Fruit fly (Drosophila melanogaster): ENCODE results near the gene CG14301.

CG14301 gene

dm6 chr3R:18677500-18677940 lies 36.3 kb upstream of the CG14301 start, which contains the start of the genes dind and CG7706 (continued):
- no peak for TF ChIP-seq CG1647 (GFP tag; optimal IDR thresholded peaks at IDR 0.05)
- TF ChIP-seq chif (GFP tag; optimal IDR thresholded peaks at IDR 0.05) = peak in 1 of 2 experiments; percentile 8
- TF ChIP-seq CG3847 (GFP tag; IDR thresholded peaks at IDR 0.05) = peak; percentile 38; the same call in 1 of the 2 replicates
- peak; percentile 69 for TF ChIP-seq scrt (GFP tag; optimal IDR thresholded peaks at IDR 0.05)
- TF ChIP-seq CG7745 (tag; optimal IDR thresholded peaks at IDR 0.05) = peak; percentile 78
- no peak for TF ChIP-seq CG4328 (GFP tag; optimal IDR thresholded peaks at IDR 0.05)
- TF ChIP-seq YL-1 (GFP tag; optimal IDR thresholded peaks at IDR 0.05) = peak; percentile 50
- TF ChIP-seq CG2116 (GFP tag; optimal IDR thresholded peaks at IDR 0.05) = peak; percentile 54
- no peak for TF ChIP-seq jumu (GFP tag; optimal IDR thresholded peaks at IDR 0.05)
- peak; percentile 85 for TF ChIP-seq Sry-β (GFP tag; optimal IDR thresholded peaks at IDR 0.05)
- TF ChIP-seq CG10267 (tag; optimal IDR thresholded peaks at IDR 0.05) = peak; percentile 90
- TF ChIP-seq pb (GFP tag; optimal IDR thresholded peaks at IDR 0.05) = no peak
- TF ChIP-seq CG15696 (tag; optimal IDR thresholded peaks at IDR 0.05) = no peak
- TF ChIP-seq sd (tag; optimal IDR thresholded peaks at IDR 0.05) = peak; percentile 93
- TF ChIP-seq HmgZ (tag; optimal IDR thresholded peaks at IDR 0.05) = peak; percentile 15
- peak; percentile 23 for TF ChIP-seq Max (GFP tag; optimal IDR thresholded peaks at IDR 0.05)
- TF ChIP-seq slbo (GFP tag; IDR thresholded peaks at IDR 0.05) = peak; percentile 42; the same call in 1 of the 2 replicates
- peak; percentile 86 for TF ChIP-seq ssp (GFP tag; IDR thresholded peaks at IDR 0.05)
- peak; percentile 32 to 89 for TF ChIP-seq crp (GFP tag; optimal IDR thresholded peaks at IDR 0.05)
- TF ChIP-seq CG4282 (GFP tag; optimal IDR thresholded peaks at IDR 0.05) = no peak
- TF ChIP-seq odd (GFP tag; optimal IDR thresholded peaks at IDR 0.05) = no peak
- TF ChIP-seq nerfin-1 (tag; optimal IDR thresholded peaks at IDR 0.05) = peak; percentile 99
- peak; percentile 86 for TF ChIP-seq CG30020 (tag; optimal IDR thresholded peaks at IDR 0.05)
- TF ChIP-seq ab (GFP tag; optimal IDR thresholded peaks at IDR 0.05) = no peak
- peak; percentile 33 for TF ChIP-seq CG2120 (GFP tag; optimal IDR thresholded peaks at IDR 0.05)
- TF ChIP-seq CG13424 (tag; optimal IDR thresholded peaks at IDR 0.05) = no peak
- TF ChIP-seq ftz-f1 (GFP tag; optimal IDR thresholded peaks at IDR 0.05) = peak; percentile 26
- peak; percentile 9 for TF ChIP-seq CG15514 (GFP tag; optimal IDR thresholded peaks at IDR 0.05)
- peak; percentile 45; the same call in 1 of the 2 replicates for TF ChIP-seq CG6689 (GFP tag; IDR thresholded peaks at IDR 0.05)

- TF ChIP-seq E2f1 (GFP tag; IDR thresholded peaks at IDR 0.05) (no peak), z (GFP tag; IDR thresholded peaks at IDR 0.05) (0 out of 3 replicates have a peak, but pooled peaks have one; percentile 6), Hr78 (GFP tag; optimal IDR thresholded peaks at IDR 0.05) (peak in 1 of 2 experiments; percentile 30), D19B (GFP tag; optimal IDR thresholded peaks at IDR 0.05) (no peak), sima (GFP tag; optimal IDR thresholded peaks at IDR 0.05) (no peak), HmgZ (tag; optimal IDR thresholded peaks at IDR 0.05) (peak; percentile 41), sd (tag; optimal IDR thresholded peaks at IDR 0.05) (peak; percentile 94), lab (GFP tag; optimal IDR thresholded peaks at IDR 0.05) (peak; percentile 29), exex (tag; optimal IDR thresholded peaks at IDR 0.05) (peak; percentile 62), mirr (GFP tag; optimal IDR thresholded peaks at IDR 0.05) (peak; percentile 0), CG17568 (GFP tag; optimal IDR thresholded peaks at IDR 0.05) (no peak), grn (GFP tag; optimal IDR thresholded peaks at IDR 0.05) (peak; percentile 4), CG11695 (GFP tag; IDR thresholded peaks at IDR 0.05) (peak; percentile 13; the same call in 1 of the 3 replicates), CG31365 (tag; optimal IDR thresholded peaks at IDR 0.05) (peak; percentile 2), sug (tag; optimal IDR thresholded peaks at IDR 0.05) (peak; percentile 16), GATAe (GFP tag; conservative IDR thresholded peaks at IDR 0.05) (peak; percentile 71; the same call in 1 of the 2 replicates), CG34376 (GFP tag; optimal IDR thresholded peaks at IDR 0.05) (peak; percentile 11), Jarid2 (GFP tag; optimal IDR thresholded peaks at IDR 0.05) (peak; percentile 50), Six4 (GFP tag; optimal IDR thresholded peaks at IDR 0.05) (no peak), pb (GFP tag; optimal IDR thresholded peaks at IDR 0.05) (no peak), B-H2 (GFP tag; optimal IDR thresholded peaks at IDR 0.05) (peak; percentile 1), Med (GFP tag) (peak; percentile 39)
Observed at dm6 chr3R:18671112-18671729, 30.0 kb upstream of the CG14301 start, which contains the start of gene CG31230. Gene CG31230 (plus strand): TSS chr3R:18671679.
